Worm (Caenorhabditis elegans) whole organism, L4/young adult: ENCODE measurements around the gene str-135.

Experiments
- W03F9.2 ChIP-seq: fragments of 150-350 bp; optimal IDR thresholded peaks from 2 replicates; lab custom pipeline; 2014; ENCODE audit warnings: missing biosample characterization, missing genetic modification characterization
- dao-5 ChIP-seq: sonication (generic microtip); optimal IDR thresholded peaks from 2 replicates; lab custom pipeline; 2016; ENCODE audit warnings: missing genotype, missing genetic modification characterization, moderate library complexity, missing compliant biosample characterization
- him-1 ChIP-seq: sonication (generic microtip); optimal IDR thresholded peaks from 2 replicates; lab custom pipeline; 2016; ENCODE audit warnings: missing genotype, missing genetic modification reagents, missing genetic modification characterization, missing compliant biosample characterization

str-135 gene

ce11 chrV:8297504-8297903 lies 16.8 kb upstream of the str-135 start, which contains the start of gene W02D7.4:
TSS of gene W02D7.4 (minus strand) at chrV:8297604.
- no peak for TF ChIP-seq him-1
- TF ChIP-seq dao-5 = no peak
- TF ChIP-seq W03F9.2 (tag; lab: Kevin White, UChicago) = no peak

ce11 chrV:8295866-8296265 lies 15.2 kb upstream of the str-135 start, which contains the start of gene smex-1:
TSS of gene smex-1 (minus strand) at chrV:8295966.
- no peak for TF ChIP-seq dao-5
- no peak for TF ChIP-seq him-1
- no peak for TF ChIP-seq W03F9.2 (tag; lab: Kevin White, UChicago)

- TF ChIP-seq him-1 (no peak), dao-5 (no peak), W03F9.2 (tag; lab: Kevin White, UChicago) (no peak)
These were observed 11.1 kb upstream of the str-135 start, which contains the start of gene srg-33 for ce11 chrV:8291764-8292163. TSS of gene srg-33 (plus strand) at chrV:8292064.

- no peak for TF ChIP-seq him-1
- TF ChIP-seq W03F9.2 (tag; lab: Kevin White, UChicago) = no peak
- TF ChIP-seq dao-5 = no peak
These were observed 7.6 kb upstream of the str-135 start for ce11 chrV:8288125-8288806.

ce11 chrV:8285455-8285854 lies 4.8 kb upstream of the str-135 start:
- no peak for TF ChIP-seq dao-5
- TF ChIP-seq him-1 = no peak
- TF ChIP-seq W03F9.2 (tag; lab: Kevin White, UChicago) = no peak

ce11 chrV:8284800-8285199 lies 4.1 kb upstream of the str-135 start, which contains the start of gene slc-17.5:
TSS of gene slc-17.5 (minus strand) at chrV:8284900.
- TF ChIP-seq W03F9.2 (tag; lab: Kevin White, UChicago) (no peak), him-1 (no peak), dao-5 (no peak)

- TF ChIP-seq him-1 (no peak), dao-5 (no peak), W03F9.2 (tag; lab: Kevin White, UChicago) (no peak)
These were observed 2.3 kb upstream of the str-135 start for ce11 chrV:8282933-8283332.

- TF ChIP-seq dao-5 (no peak), W03F9.2 (tag; lab: Kevin White, UChicago) (no peak)
These were observed 976 bp upstream of the str-135 start for ce11 chrV:8281646-8282045.

- no peak for TF ChIP-seq W03F9.2 (tag; lab: Kevin White, UChicago)
- TF ChIP-seq dao-5 = no peak
- no peak for TF ChIP-seq him-1
These were observed 1.8 kb downstream of the str-135 start, which contains the start of gene str-136 for ce11 chrV:8278830-8279229. TSS of gene str-136 (minus strand) at chrV:8278930.

ce11 chrV:8271995-8272394 lies 8.7 kb downstream of the str-135 start, which contains the start of gene asp-5:
TSS of gene asp-5 (plus strand) at chrV:8272385.
- TF ChIP-seq dao-5 (no peak), W03F9.2 (tag; lab: Kevin White, UChicago) (no peak), him-1 (no peak)

- TF ChIP-seq dao-5 = no peak
- TF ChIP-seq him-1 = no peak
- TF ChIP-seq W03F9.2 (tag; lab: Kevin White, UChicago) = no peak
These were observed 9.3 kb downstream of the str-135 start for ce11 chrV:8271395-8271794.

ce11 chrV:8269878-8270277 lies 10.8 kb downstream of the str-135 start:
- TF ChIP-seq him-1 (no peak), dao-5 (no peak), W03F9.2 (tag; lab: Kevin White, UChicago) (no peak)

- TF ChIP-seq W03F9.2 (tag; lab: Kevin White, UChicago) = no peak
- TF ChIP-seq dao-5 = no peak
- TF ChIP-seq him-1 = no peak
These were observed 11.8 kb downstream of the str-135 start, which contains the start of the genes asp-6 and asp-12 for ce11 chrV:8268902-8269301. TSS of gene asp-6 (minus strand) at chrV:8268937. TSS of gene asp-12 (plus strand) at chrV:8269210.

- no peak for TF ChIP-seq dao-5
These were observed 13.4 kb downstream of the str-135 start for ce11 chrV:8267275-8267674.

- TF ChIP-seq him-1 (no peak), dao-5 (no peak), W03F9.2 (tag; lab: Kevin White, UChicago) (no peak)
These were observed 14.4 kb downstream of the str-135 start, which contains the start of gene F21F8.5 for ce11 chrV:8266232-8266631. TSS of gene F21F8.5 (minus strand) at chrV:8266332.

- no peak for TF ChIP-seq W03F9.2 (tag; lab: Kevin White, UChicago)
- no peak for TF ChIP-seq dao-5
These were observed 16.7 kb downstream of the str-135 start, which contains the start of gene C16D9.9 for ce11 chrV:8263941-8264340. TSS of gene C16D9.9 (plus strand) at chrV:8264241.
